Fruit fly (Drosophila melanogaster): ENCODE results near the gene Tim17a2.

DNA sequence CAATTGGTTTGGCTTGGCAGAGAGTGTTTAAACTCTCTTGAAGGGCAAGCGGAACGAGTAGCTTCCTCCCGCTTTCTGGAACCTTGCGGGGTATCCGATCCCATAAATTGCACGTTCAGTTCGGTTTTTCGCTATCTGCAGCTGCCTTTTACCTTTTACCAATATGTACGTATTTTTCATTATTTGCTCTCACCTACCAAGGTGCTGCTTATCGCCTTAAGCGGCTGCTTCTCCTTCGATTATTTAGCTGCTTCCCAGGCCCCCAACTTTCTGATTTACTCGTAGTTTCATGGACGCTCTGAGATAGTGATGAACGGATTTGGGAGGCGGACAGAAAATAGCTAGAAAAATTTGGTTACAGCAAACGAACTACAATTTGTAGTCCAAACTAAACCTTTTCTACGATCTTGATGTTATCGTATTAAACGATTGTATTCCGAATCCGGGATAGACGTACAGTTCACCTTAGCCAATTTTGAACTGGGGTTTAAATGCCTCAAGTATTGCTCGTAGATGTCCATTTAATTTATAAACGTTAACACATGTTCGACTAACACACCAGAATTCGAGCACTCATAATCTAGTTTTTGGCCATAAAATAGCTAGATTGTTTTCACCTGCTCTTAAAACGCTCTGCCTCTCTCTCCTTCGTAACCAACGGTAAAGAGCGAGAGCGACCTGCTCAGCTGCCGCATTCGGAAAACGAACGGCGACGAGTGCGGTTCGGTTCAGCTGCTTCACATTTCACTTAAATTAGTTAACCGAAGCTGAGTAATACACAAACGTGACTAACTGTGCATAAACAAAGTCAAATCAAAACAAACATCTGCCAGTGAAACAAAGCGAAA is 2.0 kb upstream of the Tim17a2 start:
- TF ChIP-seq Dll (optimal IDR thresholded peaks at IDR 0.05) (no peak), CG8478 (optimal IDR thresholded peaks at IDR 0.05) (no peak)

All from whole organism.